Worm (Caenorhabditis elegans): ENCODE results near the gene unc-112.

- TF ChIP-seq snpc-4 (tag; optimal IDR thresholded peaks at IDR 0.05): no peak
- no peak for TF ChIP-seq peb-1 (tag; optimal IDR thresholded peaks at IDR 0.05)
- TF ChIP-seq nhr-77 (tag; optimal IDR thresholded peaks at IDR 0.05): no peak
- TF ChIP-seq R02D3.7 (tag; optimal IDR thresholded peaks at IDR 0.05): no peak
- TF ChIP-seq dmd-4 (tag; optimal IDR thresholded peaks at IDR 0.05): no peak
- no peak for TF ChIP-seq egl-27 (tag; optimal IDR thresholded peaks at IDR 0.05)
- no peak for TF ChIP-seq ztf-4 (tag; optimal IDR thresholded peaks at IDR 0.05)
- no peak for TF ChIP-seq sem-4 (tag; optimal IDR thresholded peaks at IDR 0.05)
- TF ChIP-seq nhr-11 (tag; optimal IDR thresholded peaks at IDR 0.05): no peak
- no peak for TF ChIP-seq unc-55 (GFP tag; optimal IDR thresholded peaks at IDR 0.05)
Observed at ce11 chrV:14648825-14649224, 47.6 kb downstream of the unc-112 start.
